Worm (Caenorhabditis elegans) whole organism, L2 larva: ENCODE measurements around the gene C30G7.3.

Experiments
- C34F6.9 ChIP-seq: fragments of 150-350 bp; optimal IDR thresholded peaks from 2 replicates; lab custom pipeline; 2014; ENCODE audit warnings: missing biosample characterization, missing genetic modification characterization
- F13H6.1 ChIP-seq: sonication (generic microtip); optimal IDR thresholded peaks from 2 replicates; lab custom pipeline; 2016; ENCODE audit warnings: missing genetic modification characterization, missing compliant biosample characterization
- R02D3.7 ChIP-seq: fragments of 150-350 bp; optimal IDR thresholded peaks from 2 replicates; lab custom pipeline; 2014; ENCODE audit warnings: missing biosample characterization, missing genetic modification characterization
- ZK546.5 ChIP-seq: sonication (generic microtip); optimal IDR thresholded peaks from 2 replicates; lab custom pipeline; 2017; ENCODE audit warnings: missing biosample characterization, missing genetic modification characterization
- aly-2 ChIP-seq: fragments of 150-350 bp; optimal IDR thresholded peaks from 2 replicates; lab custom pipeline; 2014; ENCODE audit warnings: missing biosample characterization, missing genetic modification characterization
- ama-1 ChIP-seq: fragments of 150-350 bp; optimal IDR thresholded peaks from 2 replicates; lab custom pipeline; 2018; ENCODE audit warnings: inconsistent platforms
- blmp-1 ChIP-seq: sonication (generic microtip); optimal IDR thresholded peaks from 2 replicates; lab custom pipeline; 2017; ENCODE audit warnings: missing genetic modification characterization, mild to moderate bottlenecking, missing compliant biosample characterization, antibody characterized with exemption, moderate library complexity; ENCODE audit not compliant: insufficient read depth
- egl-27 ChIP-seq: sonication (generic microtip); optimal IDR thresholded peaks from 3 replicates; lab custom pipeline; 2017; ENCODE audit warnings: missing biosample characterization, missing genetic modification reagents, missing genetic modification characterization
- elt-1 ChIP-seq: fragments of 150-350 bp; optimal IDR thresholded peaks from 2 replicates; lab custom pipeline; 2014; ENCODE audit warnings: missing biosample characterization, missing genetic modification characterization
- elt-3 ChIP-seq: sonication (generic microtip); optimal IDR thresholded peaks from 2 replicates; lab custom pipeline; 2017; ENCODE audit warnings: missing biosample characterization, missing genetic modification characterization
- fos-1 ChIP-seq: fragments of 150-350 bp; optimal IDR thresholded peaks from 2 replicates; lab custom pipeline; 2014; ENCODE audit warnings: missing biosample characterization, missing genetic modification characterization
- gmeb-1 ChIP-seq: fragments of 150-350 bp; optimal IDR thresholded peaks from 2 replicates; lab custom pipeline; 2014; ENCODE audit warnings: missing biosample characterization, missing genetic modification characterization
- lin-11 ChIP-seq: fragments of 150-350 bp; sonication (generic microtip); optimal IDR thresholded peaks from 2 replicates; lab custom pipeline; 2014; ENCODE audit warnings: missing biosample characterization, missing genetic modification characterization, inconsistent platforms, mixed read lengths
- lin-13 ChIP-seq: fragments of 150-350 bp; optimal IDR thresholded peaks from 2 replicates; lab custom pipeline; 2014; ENCODE audit warnings: missing biosample characterization, missing genetic modification reagents, missing genetic modification characterization
- lin-39 ChIP-seq: fragments of 150-350 bp; optimal IDR thresholded peaks from 2 replicates; lab custom pipeline; 2014; ENCODE audit warnings: missing biosample characterization, missing genetic modification reagents, missing genetic modification characterization
- lsy-2 ChIP-seq, 2 experiments: fragments of 150-350 bp in 1 of 2; sonication (generic microtip) in 1 of 2; optimal IDR thresholded peaks; 2 replicates each; lab custom pipeline; 2014 to 2017; ENCODE audit warnings: missing biosample characterization in 2 of 2, missing genetic modification characterization in 2 of 2
- mab-5 ChIP-seq: fragments of 150-350 bp; optimal IDR thresholded peaks from 2 replicates; lab custom pipeline; 2014; ENCODE audit warnings: missing biosample characterization, missing genetic modification characterization
- nhr-10 ChIP-seq: sonication (generic microtip); optimal IDR thresholded peaks from 2 replicates; lab custom pipeline; 2017; ENCODE audit warnings: missing biosample characterization, missing genetic modification characterization
- nhr-11 ChIP-seq: fragments of 150-350 bp; optimal IDR thresholded peaks from 2 replicates; lab custom pipeline; 2014; ENCODE audit warnings: missing biosample characterization, missing genetic modification characterization
- nhr-129 ChIP-seq: fragments of 150-350 bp; optimal IDR thresholded peaks from 2 replicates; lab custom pipeline; 2014; ENCODE audit warnings: missing biosample characterization, missing genetic modification characterization
- nhr-21 ChIP-seq: fragments of 150-350 bp; optimal IDR thresholded peaks from 2 replicates; lab custom pipeline; 2014; ENCODE audit warnings: missing biosample characterization, missing genetic modification characterization
- nhr-23 ChIP-seq: fragments of 150-350 bp; optimal IDR thresholded peaks from 2 replicates; lab custom pipeline; 2014; ENCODE audit warnings: missing biosample characterization, missing genetic modification reagents, missing genetic modification characterization
- nhr-25 ChIP-seq: fragments of 150-350 bp; sonication (generic microtip); optimal IDR thresholded peaks from 3 replicates; lab custom pipeline; 2014; ENCODE audit warnings: missing biosample characterization, missing genetic modification characterization
- nhr-77 ChIP-seq: fragments of 150-350 bp; optimal IDR thresholded peaks from 2 replicates; lab custom pipeline; 2014; ENCODE audit warnings: missing biosample characterization, missing genetic modification characterization
- sem-4 ChIP-seq: fragments of 150-350 bp; optimal IDR thresholded peaks from 2 replicates; lab custom pipeline; 2014; ENCODE audit warnings: missing biosample characterization, missing genetic modification reagents, missing genetic modification characterization
- skn-1 ChIP-seq: sonication (generic microtip); optimal IDR thresholded peaks from 2 replicates; lab custom pipeline; 2017; ENCODE audit warnings: missing biosample characterization, missing genetic modification characterization
- sma-3 ChIP-seq: sonication (generic microtip); optimal IDR thresholded peaks from 2 replicates; lab custom pipeline; 2016; ENCODE audit warnings: missing genetic modification reagents, missing genetic modification characterization, missing compliant biosample characterization
- sma-9 ChIP-seq, 2 experiments: fragments of 150-350 bp in 1 of 2; sonication (generic microtip) in 1 of 2; optimal IDR thresholded peaks; 2 replicates each; lab custom pipeline; 2014 to 2016; ENCODE audit warnings: missing genetic modification characterization in 2 of 2, mild to moderate bottlenecking in 1 of 2, missing biosample characterization in 1 of 2, missing compliant biosample characterization in 1 of 2, missing genetic modification reagents in 1 of 2, moderate library complexity in 1 of 2
- snpc-4 ChIP-seq: fragments of 150-350 bp; optimal IDR thresholded peaks from 2 replicates; lab custom pipeline; 2014; ENCODE audit warnings: missing biosample characterization, missing genetic modification characterization
- unc-39 ChIP-seq: fragments of 150-350 bp; optimal IDR thresholded peaks from 2 replicates; lab custom pipeline; 2014; ENCODE audit warnings: missing biosample characterization, missing genetic modification characterization
- unc-55 ChIP-seq: fragments of 150-350 bp; sonication (generic microtip); optimal IDR thresholded peaks from 3 replicates; lab custom pipeline; 2014; ENCODE audit warnings: missing biosample characterization, missing genetic modification reagents, missing genetic modification characterization
- unc-62 ChIP-seq: fragments of 150-350 bp; optimal IDR thresholded peaks from 2 replicates; lab custom pipeline; 2014; ENCODE audit warnings: missing biosample characterization, missing genetic modification reagents, missing genetic modification characterization
- ztf-11 ChIP-seq: sonication (generic microtip); optimal IDR thresholded peaks from 2 replicates; lab custom pipeline; 2017; ENCODE audit warnings: missing biosample characterization, missing genetic modification characterization
- ztf-4 ChIP-seq: fragments of 150-350 bp; optimal IDR thresholded peaks from 2 replicates; lab custom pipeline; 2014; ENCODE audit warnings: missing biosample characterization, missing genetic modification characterization

The C30G7.3 gene

ce11 chrV:14955676-14956075, 10.2 kb upstream of the C30G7.3 start, which contains the start of gene F02D8.9:
Gene F02D8.9, minus strand, starts transcription at chrV:14955776.
- TF ChIP-seq sma-3 (GFP tag; lab: Kevin White, UChicago), result no peak
- no peak for TF ChIP-seq ztf-4 (tag; lab: Kevin White, UChicago)
- TF ChIP-seq egl-27 (tag; lab: Kevin White, UChicago), result no peak
- TF ChIP-seq blmp-1 (tag; lab: Kevin White, UChicago), result no peak
- no peak for TF ChIP-seq ZK546.5
- no peak for TF ChIP-seq sem-4 (tag; lab: Kevin White, UChicago)

ce11 chrV:14954633-14955032, 9.1 kb upstream of the C30G7.3 start, which contains the start of gene C30G7.5:
Gene C30G7.5, minus strand, starts transcription at chrV:14954733.
- TF ChIP-seq ztf-11 (tag; lab: Kevin White, UChicago), result no peak
- no peak for TF ChIP-seq gmeb-1
- no peak for TF ChIP-seq F13H6.1 (tag; lab: Kevin White, UChicago)
- no peak for TF ChIP-seq nhr-10
- TF ChIP-seq ZK546.5, result no peak
- no peak for TF ChIP-seq sma-9 (GFP tag; optimal IDR thresholded peaks at IDR 0.05; lab: Kevin White, UChicago)
- TF ChIP-seq sma-9 (tag; optimal IDR thresholded peaks at IDR 0.05; lab: Kevin White, UChicago), result no peak
- TF ChIP-seq skn-1 (tag; lab: Kevin White, UChicago), result no peak
- no peak for TF ChIP-seq nhr-77 (tag; lab: Kevin White, UChicago)
- no peak for TF ChIP-seq aly-2 (tag; lab: Kevin White, UChicago)
- TF ChIP-seq lin-11, result no peak

ce11 chrV:14949477-14949876, 4.0 kb upstream of the C30G7.3 start, which contains the start of gene hil-1:
Gene hil-1, plus strand, starts transcription at chrV:14949777.
- no peak for TF ChIP-seq sma-3 (GFP tag; lab: Kevin White, UChicago)
- TF ChIP-seq lin-39 (tag; lab: Kevin White, UChicago), result no peak
- no peak for TF ChIP-seq sma-9 (GFP tag; optimal IDR thresholded peaks at IDR 0.05; lab: Kevin White, UChicago)
- TF ChIP-seq sma-9 (tag; optimal IDR thresholded peaks at IDR 0.05; lab: Kevin White, UChicago), result no peak
- TF ChIP-seq lsy-2 (tag; optimal IDR thresholded peaks at IDR 0.05; lab: Kevin White, UChicago), result no peak
- no peak for TF ChIP-seq nhr-11 (tag; lab: Kevin White, UChicago)
- no peak for TF ChIP-seq lin-13 (GFP tag; lab: Kevin White, UChicago)
- no peak for TF ChIP-seq fos-1
- TF ChIP-seq snpc-4 (tag; lab: Kevin White, UChicago), result no peak
- TF ChIP-seq nhr-21 (tag; lab: Kevin White, UChicago), result no peak
- TF ChIP-seq nhr-23 (tag; lab: Kevin White, UChicago), result no peak
- TF ChIP-seq unc-39, result no peak
- no peak for TF ChIP-seq nhr-77 (tag; lab: Kevin White, UChicago)
- TF ChIP-seq, all 48 proteins: peak for 0

ce11 chrV:14948566-14948965, 3.1 kb upstream of the C30G7.3 start:
- TF ChIP-seq R02D3.7 (tag; lab: Kevin White, UChicago) (no peak), ama-1 (lab: Kevin White, UChicago) (peak; percentile 17), nhr-129 (tag; lab: Kevin White, UChicago) (peak; percentile 83), skn-1 (tag; lab: Kevin White, UChicago) (no peak), ZK546.5 (no peak), C34F6.9 (peak; percentile 49), lin-11 (peak; percentile 43), F13H6.1 (tag; lab: Kevin White, UChicago) (no peak), unc-55 (GFP tag; lab: Kevin White, UChicago) (no peak)

ce11 chrV:14947022-14947421, 1.5 kb upstream of the C30G7.3 start, which contains the start of gene C30G7.4:
Gene C30G7.4, minus strand, starts transcription at chrV:14947122.
- TF ChIP-seq egl-27 (tag; lab: Kevin White, UChicago), result no peak
- TF ChIP-seq nhr-25 (tag; lab: Kevin White, UChicago), result no peak
- no peak for TF ChIP-seq mab-5 (tag; lab: Kevin White, UChicago)
- TF ChIP-seq nhr-77 (tag; lab: Kevin White, UChicago), result no peak
- TF ChIP-seq elt-3 (tag; lab: Kevin White, UChicago), result no peak

ce11 chrV:14945124-14945523, 380 bp downstream of the C30G7.3 start:
- no peak for TF ChIP-seq elt-1
- TF ChIP-seq unc-62 (GFP tag; lab: Kevin White, UChicago), result no peak
- TF ChIP-seq sma-9 (GFP tag; optimal IDR thresholded peaks at IDR 0.05; lab: Kevin White, UChicago), result no peak
- no peak for TF ChIP-seq sma-9 (tag; optimal IDR thresholded peaks at IDR 0.05; lab: Kevin White, UChicago)
- TF ChIP-seq lin-39 (tag; lab: Kevin White, UChicago), result no peak
- TF ChIP-seq snpc-4 (tag; lab: Kevin White, UChicago), result no peak
- TF ChIP-seq, all 48 proteins: peak for 0
